Worm (Caenorhabditis elegans) whole organism, L4 larva: ENCODE results near the gene C47E8.3.

Experiments
- D1046.2 ChIP-seq: fragments of 200-800 bp; sonication (Bioruptor generic); IDR thresholded peaks from 2 replicates; pipeline ENCODE4 v1.3.6; 2022; ENCODE audit warnings: missing genetic modification characterization, missing compliant biosample characterization
- F26F4.8 ChIP-seq: fragments of 200-800 bp; sonication (Bioruptor generic); conservative IDR thresholded peaks from 2 replicates; pipeline ENCODE4 v1.3.6; 2022; ENCODE audit warnings: missing genetic modification characterization, missing compliant biosample characterization
- F37D6.2 ChIP-seq: sonication (generic microtip); optimal IDR thresholded peaks from 2 replicates; lab custom pipeline; 2016; ENCODE audit warnings: mild to moderate bottlenecking, missing genetic modification characterization, missing compliant biosample characterization
- T26A8.4 ChIP-seq: fragments of 200-800 bp; sonication (Bioruptor generic); IDR thresholded peaks from 2 replicates; pipeline ENCODE4 v1.3.6; 2022; ENCODE audit warnings: missing genetic modification characterization, missing compliant biosample characterization
- Y105C5A.15 ChIP-seq: fragments of 200-800 bp; sonication (Bioruptor generic); IDR thresholded peaks from 2 replicates; pipeline ENCODE4 v1.3.6; 2022; ENCODE audit warnings: missing genetic modification characterization, missing compliant biosample characterization
- Y48G9A.11 ChIP-seq: fragments of 200-800 bp; sonication (Bioruptor generic); IDR thresholded peaks from 2 replicates; pipeline ENCODE4 v1.3.6; 2022; ENCODE audit warnings: missing genetic modification reagents, missing genetic modification characterization, missing compliant biosample characterization
- aha-1 ChIP-seq: fragments of 150-350 bp; peaks from one replicate; lab custom pipeline; 2014; ENCODE audit warnings: missing biosample characterization, missing genetic modification characterization
- arid-1 ChIP-seq: fragments of 200-800 bp; sonication (Bioruptor generic); conservative IDR thresholded peaks from 2 replicates; pipeline ENCODE4 v1.3.6; 2022; ENCODE audit warnings: missing genetic modification reagents, missing genetic modification characterization, missing compliant biosample characterization
- ceh-20 ChIP-seq: fragments of 200-800 bp; sonication (Bioruptor generic); IDR thresholded peaks from 2 replicates; pipeline ENCODE4 v1.3.6; 2022; ENCODE audit warnings: missing genetic modification reagents, missing genetic modification characterization, missing compliant biosample characterization
- ceh-62 ChIP-seq: sonication (generic microtip); optimal IDR thresholded peaks from 2 replicates; lab custom pipeline; 2017; ENCODE audit warnings: missing biosample characterization, missing genetic modification characterization
- daf-16 ChIP-seq, 3 experiments: sonication (generic microtip); optimal IDR thresholded peaks; 2 replicates each; lab custom pipeline; 2016 to 2017; ENCODE audit warnings: missing genetic modification characterization in 3 of 3, missing genetic modification reagents in 3 of 3, mild to moderate bottlenecking in 2 of 3, missing compliant biosample characterization in 2 of 3, missing biosample characterization in 1 of 3, moderate library complexity in 1 of 3
- daf-8 ChIP-seq: fragments of 200-800 bp; sonication (Bioruptor generic); IDR thresholded peaks from 2 replicates; pipeline ENCODE4 v1.3.6; 2022; ENCODE audit warnings: missing genetic modification characterization, missing compliant biosample characterization
- dmd-6 ChIP-seq: fragments of 200-800 bp; sonication (Bioruptor generic); IDR thresholded peaks from 2 replicates; pipeline ENCODE4 v1.3.6; 2022; ENCODE audit warnings: missing genetic modification reagents, missing genetic modification characterization, missing compliant biosample characterization
- dve-1 ChIP-seq: sonication (generic microtip); optimal IDR thresholded peaks from 2 replicates; lab custom pipeline; 2017; ENCODE audit warnings: antibody characterized with exemption, mild to moderate bottlenecking, missing genetic modification characterization, missing compliant biosample characterization; ENCODE audit not compliant: insufficient read depth
- egl-43 ChIP-seq: fragments of 200-800 bp; sonication (Bioruptor generic); IDR thresholded peaks from 2 replicates; pipeline ENCODE4 v1.3.6; 2022; ENCODE audit warnings: missing genetic modification reagents, missing genetic modification characterization, missing compliant biosample characterization
- gei-8 ChIP-seq: fragments of 200-800 bp; sonication (Bioruptor generic); optimal IDR thresholded peaks from 2 replicates; lab custom pipeline; 2018; ENCODE audit warnings: mild to moderate bottlenecking, missing genetic modification characterization, missing compliant biosample characterization
- hlh-30 ChIP-seq: sonication (generic microtip); optimal IDR thresholded peaks from 2 replicates; lab custom pipeline; 2017; ENCODE audit warnings: antibody characterized with exemption, mild to moderate bottlenecking, missing genetic modification characterization, missing compliant biosample characterization; ENCODE audit not compliant: insufficient read depth
- lin-1 ChIP-seq: fragments of 200-800 bp; sonication (Bioruptor generic); IDR thresholded peaks from 2 replicates; pipeline ENCODE4 v1.3.6; 2022; ENCODE audit warnings: missing genetic modification reagents, missing genetic modification characterization, missing compliant biosample characterization
- lin-13 ChIP-seq: fragments of 150-350 bp; optimal IDR thresholded peaks from 2 replicates; lab custom pipeline; 2014; ENCODE audit warnings: missing biosample characterization, missing genetic modification reagents, missing genetic modification characterization
- lin-39 ChIP-seq: fragments of 150-350 bp; optimal IDR thresholded peaks from 2 replicates; lab custom pipeline; 2014; ENCODE audit warnings: missing biosample characterization, missing genetic modification reagents, missing genetic modification characterization
- lir-3 ChIP-seq: sonication (generic microtip); optimal IDR thresholded peaks from 2 replicates; lab custom pipeline; 2016; ENCODE audit warnings: mild to moderate bottlenecking, missing genetic modification characterization, missing compliant biosample characterization
- lsy-2 ChIP-seq, 2 experiments: fragments of 150-350 bp in 1 of 2; sonication (generic microtip) in 1 of 2; optimal IDR thresholded peaks; 2 replicates each; lab custom pipeline; 2014 to 2017; ENCODE audit warnings: missing biosample characterization in 2 of 2, missing genetic modification characterization in 2 of 2
- madf-9 ChIP-seq: fragments of 200-800 bp; sonication (Bioruptor generic); conservative IDR thresholded peaks from 2 replicates; pipeline ENCODE4 v1.3.6; 2022; ENCODE audit warnings: missing genetic modification reagents, missing genetic modification characterization, missing compliant biosample characterization
- mdl-1 ChIP-seq, 2 experiments: fragments of 150-350 bp in 1 of 2; sonication (generic microtip) in 1 of 2; optimal IDR thresholded peaks; 2 replicates each; lab custom pipeline; 2014 to 2017; ENCODE audit warnings: missing biosample characterization in 2 of 2, missing genetic modification characterization in 2 of 2
- nhr-10 ChIP-seq: fragments of 150-350 bp; optimal IDR thresholded peaks from 2 replicates; lab custom pipeline; 2014; ENCODE audit warnings: missing biosample characterization, missing genetic modification characterization
- nhr-102 ChIP-seq: sonication (generic microtip); optimal IDR thresholded peaks from 2 replicates; lab custom pipeline; 2016; ENCODE audit warnings: mild to moderate bottlenecking, missing genetic modification characterization, moderate library complexity, missing compliant biosample characterization
- nhr-11 ChIP-seq: fragments of 150-350 bp; optimal IDR thresholded peaks from 2 replicates; lab custom pipeline; 2014; ENCODE audit warnings: missing biosample characterization, missing genetic modification characterization
- nhr-25 ChIP-seq: sonication (generic microtip); optimal IDR thresholded peaks from 2 replicates; lab custom pipeline; 2017; ENCODE audit warnings: missing genetic modification characterization, mild to moderate bottlenecking, missing compliant biosample characterization, antibody characterized with exemption, moderate library complexity, borderline replicate concordance; ENCODE audit not compliant: insufficient read depth
- nhr-28 ChIP-seq: fragments of 150-350 bp; optimal IDR thresholded peaks from 2 replicates; lab custom pipeline; 2014; ENCODE audit warnings: missing biosample characterization, missing genetic modification characterization
- nhr-77 ChIP-seq: fragments of 150-350 bp; optimal IDR thresholded peaks from 2 replicates; lab custom pipeline; 2014; ENCODE audit warnings: missing biosample characterization, missing genetic modification characterization
- rbr-2 ChIP-seq: sonication (generic microtip); optimal IDR thresholded peaks from 2 replicates; lab custom pipeline; 2016; ENCODE audit warnings: missing genotype, missing genetic modification characterization, missing compliant biosample characterization
- set-16 ChIP-seq: fragments of 200-800 bp; sonication (Bioruptor generic); IDR thresholded peaks from 2 replicates; pipeline ENCODE4 v1.3.6; 2022; ENCODE audit warnings: missing genetic modification reagents, missing genetic modification characterization, missing compliant biosample characterization
- skn-1 ChIP-seq: fragments of 150-350 bp; optimal IDR thresholded peaks from 2 replicates; lab custom pipeline; 2014; ENCODE audit warnings: missing biosample characterization, missing genetic modification characterization
- spr-3 ChIP-seq: fragments of 200-800 bp; sonication (Bioruptor generic); optimal IDR thresholded peaks from 2 replicates; lab custom pipeline; 2018; ENCODE audit warnings: mild to moderate bottlenecking, missing genetic modification characterization, missing compliant biosample characterization
- tag-97 ChIP-seq: fragments of 200-800 bp; sonication (Bioruptor generic); IDR thresholded peaks from 2 replicates; pipeline ENCODE4 v1.3.6; 2022; ENCODE audit warnings: missing genetic modification characterization, missing compliant biosample characterization
- unc-62 ChIP-seq, 3 experiments: fragments of 150-350 bp in 1 of 3; sonication (generic microtip); optimal IDR thresholded peaks in 2 of 3; peaks in 1 of 3; 1 replicate in 1 of 3; 2 replicates in 2 of 3; lab custom pipeline; 2014 to 2017; ENCODE audit warnings: missing biosample characterization in 3 of 3, missing genetic modification characterization in 3 of 3, missing genetic modification reagents in 3 of 3, missing genotype in 1 of 3
- zfp-2 ChIP-seq: sonication (generic microtip); optimal IDR thresholded peaks from 2 replicates; lab custom pipeline; 2016; ENCODE audit warnings: mild to moderate bottlenecking, missing genetic modification characterization, missing compliant biosample characterization
- ztf-7 ChIP-seq: fragments of 150-350 bp; optimal IDR thresholded peaks from 2 replicates; lab custom pipeline; 2014; ENCODE audit warnings: missing biosample characterization, missing genetic modification characterization

The C47E8.3 gene

DNA sequence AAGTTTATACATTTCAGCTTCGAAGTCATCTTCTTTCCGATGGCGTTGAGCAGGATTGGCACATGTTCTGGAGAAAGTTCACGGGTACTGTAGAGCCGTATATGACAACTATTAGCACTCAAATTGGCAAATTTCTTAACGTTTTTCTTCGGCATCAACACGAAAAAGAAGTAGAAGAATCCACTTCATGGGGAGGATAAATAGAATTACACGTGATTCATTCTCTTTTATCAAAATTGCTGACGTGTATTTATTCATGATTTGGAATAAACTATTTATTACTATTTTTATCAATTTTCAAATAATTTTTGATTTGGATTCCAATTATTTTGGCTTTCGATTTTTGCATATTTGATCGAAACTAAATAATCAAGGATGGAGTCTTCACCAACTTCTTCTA lies 14.4 kb upstream of the C47E8.3 start, which contains the start of gene C47E8.1:
C47E8.1 (plus strand) TSS at position 301 of the 400 bp plus-strand sequence.
- TF ChIP-seq nhr-10 (tag; lab: Kevin White, UChicago) (no peak), egl-43 (no peak), lin-13 (GFP tag; lab: Kevin White, UChicago) (no peak), nhr-102 (tag; lab: Kevin White, UChicago) (no peak), T26A8.4 (GFP tag; lab: Robert Waterston, UW) (no peak), nhr-28 (tag; lab: Kevin White, UChicago) (no peak)

DNA sequence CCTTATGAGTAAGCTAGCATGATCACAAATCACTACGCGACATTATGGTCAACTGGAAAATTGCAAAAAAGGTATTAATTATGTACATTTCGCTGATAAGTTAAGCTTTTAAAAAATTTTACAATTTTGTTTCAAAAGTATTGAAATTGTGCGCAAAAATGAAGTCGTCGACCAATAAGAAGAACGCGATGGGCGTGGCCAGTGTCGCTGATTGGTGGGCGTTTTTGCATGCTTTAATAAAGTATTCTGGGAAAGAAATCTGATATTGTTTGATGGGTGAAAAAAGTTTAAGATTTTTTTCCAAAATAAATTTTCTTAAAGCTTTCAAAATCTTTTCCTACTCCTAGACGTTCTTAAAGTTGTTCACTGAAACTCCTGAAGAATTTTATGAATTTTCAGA lies 1.8 kb upstream of the C47E8.3 start:
- TF ChIP-seq madf-9 (GFP tag; lab: Robert Waterston, UW), result no peak
- no peak for TF ChIP-seq rbr-2 (tag; lab: Kevin White, UChicago)
- TF ChIP-seq D1046.2, result no peak
- TF ChIP-seq hlh-30 (tag; lab: Kevin White, UChicago), result no peak
- TF ChIP-seq Y48G9A.11 (GFP tag; lab: Robert Waterston, UW), result no peak
- TF ChIP-seq daf-16 (GFP tag; optimal IDR thresholded peaks at IDR 0.05; lab: Kevin White, UChicago), result no peak
- no peak for TF ChIP-seq daf-16 (tag; optimal IDR thresholded peaks at IDR 0.05; lab: Kevin White, UChicago)
- TF ChIP-seq zfp-2, result no peak
- TF ChIP-seq skn-1 (tag; lab: Kevin White, UChicago), result no peak
- TF ChIP-seq gei-8 (GFP tag; lab: Kevin White, UChicago), result no peak
- TF ChIP-seq lin-39 (tag; lab: Kevin White, UChicago), result no peak
- no peak for TF ChIP-seq F37D6.2 (tag; lab: Kevin White, UChicago)
- TF ChIP-seq ceh-20 (GFP tag; lab: Robert Waterston, UW), result no peak
- no peak for TF ChIP-seq lir-3 (tag; lab: Kevin White, UChicago)
- TF ChIP-seq nhr-77 (tag; lab: Kevin White, UChicago), result no peak
- no peak for TF ChIP-seq F26F4.8 (GFP tag; lab: Robert Waterston, UW)
- no peak for TF ChIP-seq set-16 (GFP tag; lab: Robert Waterston, UW)
- no peak for TF ChIP-seq ceh-62 (tag; lab: Kevin White, UChicago)
- TF ChIP-seq daf-8 (GFP tag; lab: Robert Waterston, UW), result no peak
- no peak for TF ChIP-seq nhr-10 (tag; lab: Kevin White, UChicago)

DNA sequence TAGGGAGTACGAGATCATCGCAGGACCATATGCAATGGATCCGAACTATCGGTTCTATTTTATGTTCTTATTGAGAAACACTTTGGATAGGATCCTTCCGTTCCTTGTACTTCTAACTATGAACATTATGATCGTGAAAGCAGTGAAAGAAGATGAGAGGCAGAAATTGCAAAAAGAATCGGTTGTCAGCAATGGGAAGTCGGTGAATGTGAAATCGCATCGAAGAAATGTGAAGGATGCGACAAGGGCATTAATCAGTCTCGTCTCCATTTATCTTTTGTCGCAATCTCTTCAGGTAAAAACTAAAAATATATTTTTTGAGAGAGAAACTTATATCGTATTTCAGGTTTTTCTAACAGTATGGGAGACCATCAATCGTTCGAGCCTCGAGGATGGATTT lies 2.8 kb downstream of the C47E8.3 start:
- TF ChIP-seq ztf-7 (tag; lab: Kevin White, UChicago) (no peak), dmd-6 (GFP tag; lab: Robert Waterston, UW) (no peak), nhr-25 (tag; lab: Kevin White, UChicago) (peak; percentile 8), gei-8 (GFP tag; lab: Kevin White, UChicago) (no peak), aha-1 (tag; lab: Kevin White, UChicago) (peak; percentile 15), mdl-1 (tag; optimal IDR thresholded peaks at IDR 0.05; lab: Kevin White, UChicago) (no peak), unc-62 (GFP tag; optimal IDR thresholded peaks at IDR 0.05 in 1 of 2; lab: Kevin White, UChicago) (peak in 1 of 2 experiments; percentile 55), unc-62 (tag; optimal IDR thresholded peaks at IDR 0.05; lab: Kevin White, UChicago) (no peak), nhr-11 (tag; lab: Kevin White, UChicago) (no peak), spr-3 (GFP tag; lab: Kevin White, UChicago) (no peak), T26A8.4 (GFP tag; lab: Robert Waterston, UW) (no peak), lsy-2 (tag; optimal IDR thresholded peaks at IDR 0.05; lab: Kevin White, UChicago) (peak in 1 of 2 experiments; percentile 5), lin-1 (GFP tag; lab: Robert Waterston, UW) (no peak)
- TF ChIP-seq, all 104 proteins: peak for 4

DNA sequence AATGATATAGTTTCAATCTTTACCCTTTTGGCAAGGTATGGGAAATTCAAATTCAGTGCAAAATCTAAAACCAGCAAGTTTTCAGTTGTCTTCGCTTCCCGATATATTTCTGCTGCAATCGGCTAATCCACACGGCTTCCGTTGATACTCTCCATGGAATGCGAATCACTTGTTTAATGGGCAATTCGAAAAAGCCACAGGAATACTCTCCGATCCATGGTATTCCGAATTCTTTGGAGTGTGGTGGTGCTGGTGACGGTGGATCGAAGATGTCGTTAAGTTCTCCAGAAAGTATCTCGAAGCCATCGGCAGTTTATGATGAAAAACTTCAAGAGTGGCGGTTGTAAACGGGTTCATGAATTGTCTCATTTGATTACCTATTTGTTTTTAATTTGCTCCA lies 3.2 kb downstream of the C47E8.3 start:
- TF ChIP-seq dve-1 (tag; lab: Kevin White, UChicago) (no peak), Y48G9A.11 (GFP tag; lab: Robert Waterston, UW) (0 out of 2 replicates have a peak, but pooled peaks have one; percentile 29), arid-1 (GFP tag; lab: Robert Waterston, UW) (no peak), tag-97 (no peak), Y105C5A.15 (GFP tag; lab: Robert Waterston, UW) (0 out of 2 replicates have a peak, but pooled peaks have one; percentile 13)
- TF ChIP-seq, all 104 proteins: peak for 2
